Worm (Caenorhabditis elegans) whole organism, young adult: ENCODE measurements around the gene C16C10.1.

Source experiments
- B0035.1 ChIP-seq: sonication (generic microtip); optimal IDR thresholded peaks from 2 replicates; lab custom pipeline; 2016; ENCODE audit warnings: missing genetic modification characterization, mild to moderate bottlenecking, missing compliant biosample characterization, missing genotype, missing genetic modification reagents
- B0261.1 ChIP-seq: sonication (generic microtip); optimal IDR thresholded peaks from 2 replicates; lab custom pipeline; 2016; ENCODE audit warnings: mild to moderate bottlenecking, missing genetic modification characterization, moderate library complexity, missing compliant biosample characterization
- B0336.3 ChIP-seq: fragments of 200-800 bp; sonication (Bioruptor generic); IDR thresholded peaks from 2 replicates; pipeline ENCODE4 v1.3.6; 2022; ENCODE audit warnings: missing genetic modification characterization, missing compliant biosample characterization
- C06A6.2 ChIP-seq: fragments of 200-800 bp; sonication (Bioruptor generic); conservative IDR thresholded peaks from 2 replicates; pipeline ENCODE4 v1.3.6; 2022; ENCODE audit warnings: missing genetic modification characterization, missing compliant biosample characterization
- D2030.7 ChIP-seq: fragments of 200-800 bp; sonication (Bioruptor generic); IDR thresholded peaks from 2 replicates; pipeline ENCODE4 v1.3.6; 2022; ENCODE audit warnings: missing genetic modification reagents, missing genetic modification characterization, missing compliant biosample characterization
- F10E7.11 ChIP-seq: sonication (generic microtip); optimal IDR thresholded peaks from 2 replicates; lab custom pipeline; 2017; ENCODE audit warnings: mild to moderate bottlenecking, missing genetic modification characterization, moderate library complexity, missing compliant biosample characterization
- F23B12.7 ChIP-seq: sonication (generic microtip); optimal IDR thresholded peaks from 2 replicates; lab custom pipeline; 2017; ENCODE audit warnings: missing genetic modification characterization, mild to moderate bottlenecking, missing compliant biosample characterization, antibody characterized with exemption, moderate library complexity; ENCODE audit not compliant: insufficient read depth
- F37B4.10 ChIP-seq: fragments of 200-800 bp; sonication (Bioruptor generic); IDR thresholded peaks from 2 replicates; pipeline ENCODE4 v1.3.6; 2022; ENCODE audit warnings: missing genetic modification characterization, missing compliant biosample characterization
- F49E8.2 ChIP-seq: sonication (generic microtip); optimal IDR thresholded peaks from 3 replicates; lab custom pipeline; 2017; ENCODE audit warnings: missing genetic modification characterization, mild to moderate bottlenecking, missing compliant biosample characterization, antibody characterized with exemption, moderate library complexity; ENCODE audit not compliant: insufficient read depth
- F52B5.7 ChIP-seq: sonication (generic microtip); optimal IDR thresholded peaks from 2 replicates; lab custom pipeline; 2016; ENCODE audit warnings: mild to moderate bottlenecking, missing genetic modification characterization, missing compliant biosample characterization
- F57A8.1 ChIP-seq: fragments of 200-800 bp; sonication (Bioruptor generic); optimal IDR thresholded peaks from 2 replicates; lab custom pipeline; 2018; ENCODE audit warnings: mild to moderate bottlenecking, missing genetic modification characterization, moderate library complexity, missing compliant biosample characterization
- F57C9.4 ChIP-seq: sonication (generic microtip); optimal IDR thresholded peaks from 2 replicates; lab custom pipeline; 2017; ENCODE audit warnings: mild to moderate bottlenecking, missing genetic modification characterization, missing compliant biosample characterization
- Y53G8AR.9 ChIP-seq: fragments of 200-800 bp; sonication (Bioruptor generic); conservative IDR thresholded peaks from 2 replicates; pipeline ENCODE4 v1.3.6; 2022; ENCODE audit warnings: missing genetic modification reagents, missing genetic modification characterization, missing compliant biosample characterization
- ZK185.1 ChIP-seq: sonication (generic microtip); optimal IDR thresholded peaks from 2 replicates; lab custom pipeline; 2016; ENCODE audit warnings: mild to moderate bottlenecking, missing genetic modification characterization, missing compliant biosample characterization; ENCODE audit not compliant: poor library complexity, severe bottlenecking
- aptf-2 ChIP-seq: fragments of 200-800 bp; sonication (Bioruptor generic); conservative IDR thresholded peaks from 2 replicates; pipeline ENCODE4 v1.3.6; 2022; ENCODE audit warnings: missing genetic modification reagents, missing genetic modification characterization, missing compliant biosample characterization
- aptf-3 ChIP-seq: fragments of 200-800 bp; sonication (Bioruptor generic); IDR thresholded peaks from 2 replicates; pipeline ENCODE4 v1.3.6; 2022; ENCODE audit warnings: missing genetic modification characterization, missing compliant biosample characterization
- attf-3 ChIP-seq: fragments of 200-800 bp; sonication (Bioruptor generic); conservative IDR thresholded peaks from 2 replicates; pipeline ENCODE4 v1.3.6; 2022; ENCODE audit warnings: missing genetic modification reagents, missing genetic modification characterization, missing compliant biosample characterization
- ccch-3 ChIP-seq: fragments of 200-800 bp; sonication (Bioruptor generic); optimal IDR thresholded peaks from 2 replicates; lab custom pipeline; 2018; ENCODE audit warnings: mild to moderate bottlenecking, missing genetic modification characterization, missing compliant biosample characterization
- cebp-1 ChIP-seq, 2 experiments: fragments of 200-800 bp in 1 of 2; sonication (Bioruptor generic) in 1 of 2; sonication (generic microtip) in 1 of 2; IDR thresholded peaks in 1 of 2; optimal IDR thresholded peaks in 1 of 2; 2 replicates each; pipeline versions ENCODE4 v1.3.6 to Lab custom; 2017 to 2022; ENCODE audit warnings: missing compliant biosample characterization in 2 of 2, missing genetic modification characterization in 2 of 2, mild to moderate bottlenecking in 1 of 2, missing genetic modification reagents in 1 of 2, moderate library complexity in 1 of 2
- cebp-2 ChIP-seq: fragments of 200-800 bp; sonication (Bioruptor generic); IDR thresholded peaks from 2 replicates; pipeline ENCODE4 v1.3.6; 2022; ENCODE audit warnings: missing genetic modification characterization, missing compliant biosample characterization
- ceh-79 ChIP-seq: sonication (generic microtip); optimal IDR thresholded peaks from 2 replicates; lab custom pipeline; 2017; ENCODE audit warnings: mild to moderate bottlenecking, missing genetic modification characterization, missing compliant biosample characterization
- ceh-91 ChIP-seq: fragments of 200-800 bp; sonication (Bioruptor generic); IDR thresholded peaks from 2 replicates; pipeline ENCODE4 v1.3.6; 2022; ENCODE audit warnings: missing genetic modification reagents, missing genetic modification characterization, missing compliant biosample characterization
- dox-1 ChIP-seq: fragments of 200-800 bp; sonication (Bioruptor generic); IDR thresholded peaks from 2 replicates; pipeline ENCODE4 v1.3.6; 2022; ENCODE audit warnings: missing genetic modification reagents, missing genetic modification characterization, missing compliant biosample characterization
- dpff-1 ChIP-seq: sonication (generic microtip); optimal IDR thresholded peaks from 2 replicates; lab custom pipeline; 2017; ENCODE audit warnings: mild to moderate bottlenecking, missing genetic modification characterization, missing compliant biosample characterization
- efl-1 ChIP-seq: fragments of 150-350 bp; optimal IDR thresholded peaks from 2 replicates; lab custom pipeline; 2014; ENCODE audit warnings: missing biosample characterization, missing genetic modification reagents, missing genetic modification characterization
- egrh-3 ChIP-seq: fragments of 200-800 bp; sonication (Bioruptor generic); IDR thresholded peaks from 2 replicates; pipeline ENCODE4 v1.3.6; 2022; ENCODE audit warnings: missing genetic modification reagents, missing genetic modification characterization, missing compliant biosample characterization
- ekl-4 ChIP-seq: fragments of 200-800 bp; sonication (Bioruptor generic); IDR thresholded peaks from 2 replicates; pipeline ENCODE4 v1.3.6; 2022; ENCODE audit warnings: missing genetic modification reagents, missing genetic modification characterization, missing compliant biosample characterization
- fkh-3 ChIP-seq: sonication (generic microtip); optimal IDR thresholded peaks from 2 replicates; lab custom pipeline; 2016; ENCODE audit warnings: mild to moderate bottlenecking, missing genetic modification characterization, missing compliant biosample characterization
- hlh-12 ChIP-seq: sonication (generic microtip); optimal IDR thresholded peaks from 2 replicates; lab custom pipeline; 2016; ENCODE audit warnings: missing genetic modification characterization, missing compliant biosample characterization
- hrde-1 ChIP-seq: sonication (generic microtip); optimal IDR thresholded peaks from 2 replicates; lab custom pipeline; 2016; ENCODE audit warnings: missing genetic modification characterization, mild to moderate bottlenecking, missing compliant biosample characterization, moderate library complexity, missing genotype, missing genetic modification reagents, borderline replicate concordance
- hsf-1 ChIP-seq: fragments of 200-800 bp; sonication (Bioruptor generic); IDR thresholded peaks from 2 replicates; pipeline ENCODE4 v1.3.6; 2022; ENCODE audit warnings: missing genetic modification reagents, missing genetic modification characterization, missing compliant biosample characterization
- let-526 ChIP-seq: fragments of 200-800 bp; sonication (Bioruptor generic); IDR thresholded peaks from 2 replicates; pipeline ENCODE4 v1.3.6; 2022; ENCODE audit warnings: missing genetic modification reagents, missing genetic modification characterization, missing compliant biosample characterization
- lin-26 ChIP-seq: fragments of 200-800 bp; sonication (Bioruptor generic); IDR thresholded peaks from 2 replicates; pipeline ENCODE4 v1.3.6; 2022; ENCODE audit warnings: missing genetic modification reagents, missing genetic modification characterization, missing compliant biosample characterization
- lsy-27 ChIP-seq: sonication (generic microtip); optimal IDR thresholded peaks from 2 replicates; lab custom pipeline; 2017; ENCODE audit warnings: missing genetic modification characterization, mild to moderate bottlenecking, missing compliant biosample characterization, antibody characterized with exemption, missing genotype, borderline replicate concordance; ENCODE audit not compliant: insufficient read depth
- mel-28 ChIP-seq: sonication (generic microtip); optimal IDR thresholded peaks from 2 replicates; lab custom pipeline; 2016; ENCODE audit warnings: borderline replicate concordance, mild to moderate bottlenecking, missing genetic modification characterization, missing compliant biosample characterization
- mes-4 ChIP-seq: sonication (generic microtip); optimal IDR thresholded peaks from 2 replicates; lab custom pipeline; 2016; ENCODE audit warnings: missing genotype, missing genetic modification characterization, missing compliant biosample characterization
- nhr-80 ChIP-seq: sonication (generic microtip); optimal IDR thresholded peaks from 2 replicates; lab custom pipeline; 2016; ENCODE audit warnings: missing genetic modification characterization, missing compliant biosample characterization
- sdz-38 ChIP-seq: sonication (generic microtip); optimal IDR thresholded peaks from 2 replicates; lab custom pipeline; 2016; ENCODE audit warnings: missing genotype, missing genetic modification characterization, missing compliant biosample characterization
- snpc-1.3 ChIP-seq: sonication (generic microtip); optimal IDR thresholded peaks from 2 replicates; lab custom pipeline; 2017; ENCODE audit warnings: missing genetic modification characterization, mild to moderate bottlenecking, missing compliant biosample characterization, antibody characterized with exemption, moderate library complexity, missing genotype, missing genetic modification reagents; ENCODE audit not compliant: insufficient read depth
- snpc-4 ChIP-seq, 5 experiments: fragments of 150-350 bp in 1 of 5; sonication (generic microtip) in 4 of 5; optimal IDR thresholded peaks; 2 replicates each; lab custom pipeline; 2014 to 2018; ENCODE audit warnings: missing genetic modification characterization in 5 of 5, missing biosample characterization in 3 of 5, antibody characterized with exemption in 2 of 5, mild to moderate bottlenecking in 2 of 5, missing compliant biosample characterization in 2 of 5, missing genotype in 2 of 5, moderate library complexity in 2 of 5, missing genetic modification reagents in 1 of 5
- somi-1 ChIP-seq: fragments of 200-800 bp; sonication (Bioruptor generic); optimal IDR thresholded peaks from 2 replicates; lab custom pipeline; 2018; ENCODE audit warnings: mild to moderate bottlenecking, missing genetic modification characterization, missing compliant biosample characterization
- tbx-9 ChIP-seq: sonication (generic microtip); optimal IDR thresholded peaks from 2 replicates; lab custom pipeline; 2016; ENCODE audit warnings: borderline replicate concordance, missing genetic modification characterization, inconsistent platforms, missing compliant biosample characterization
- ztf-25 ChIP-seq: fragments of 200-800 bp; sonication (Bioruptor generic); IDR thresholded peaks from 2 replicates; pipeline ENCODE4 v1.3.6; 2022; ENCODE audit warnings: missing genetic modification reagents, missing genetic modification characterization, missing compliant biosample characterization
- ztf-26 ChIP-seq: sonication (generic microtip); optimal IDR thresholded peaks from 2 replicates; lab custom pipeline; 2017; ENCODE audit warnings: missing genetic modification characterization, missing compliant biosample characterization
- ztf-6 ChIP-seq: fragments of 200-800 bp; sonication (Bioruptor generic); IDR thresholded peaks from 2 replicates; pipeline ENCODE4 v1.3.6; 2022; ENCODE audit warnings: missing genetic modification reagents, missing genetic modification characterization, missing compliant biosample characterization

Gene C16C10.1

DNA sequence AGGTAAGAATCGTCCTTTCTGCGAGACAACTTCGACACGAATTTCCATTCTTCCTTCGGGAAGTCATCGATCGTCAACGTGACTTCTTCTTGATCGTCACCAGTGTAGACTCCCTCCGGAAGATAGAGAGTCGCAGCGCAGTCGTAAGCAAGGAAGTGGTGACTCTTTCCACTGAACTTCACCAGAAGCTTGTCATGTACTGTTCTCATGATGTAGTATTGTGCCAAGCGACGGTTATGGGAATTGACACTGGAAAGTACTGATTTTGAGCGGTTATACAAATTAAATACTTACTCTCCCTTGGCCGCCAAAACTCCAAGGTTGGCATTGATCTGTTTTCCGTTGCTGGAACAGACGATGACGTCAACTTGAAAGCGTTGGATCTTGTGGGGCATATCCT lies 5.7 kb downstream of the C16C10.1 start:
- no peak for TF ChIP-seq F37B4.10 (GFP tag; lab: Robert Waterston, UW)
- no peak for TF ChIP-seq F49E8.2 (tag; lab: Kevin White, UChicago)
- TF ChIP-seq Y53G8AR.9 (GFP tag; lab: Robert Waterston, UW): no peak
- no peak for TF ChIP-seq ztf-26 (tag; lab: Kevin White, UChicago)
- TF ChIP-seq nhr-80 (tag; lab: Kevin White, UChicago): no peak
- no peak for TF ChIP-seq snpc-4 (GFP tag; optimal IDR thresholded peaks at IDR 0.05; lab: Kevin White, UChicago)
- no peak for TF ChIP-seq snpc-4 (tag; optimal IDR thresholded peaks at IDR 0.05; lab: Kevin White, UChicago)
- TF ChIP-seq attf-3 (GFP tag; lab: Robert Waterston, UW): no peak
- no peak for TF ChIP-seq B0261.1 (tag; lab: Kevin White, UChicago)
- no peak for TF ChIP-seq fkh-3 (tag; lab: Kevin White, UChicago)
- no peak; the same call in 1 of the 2 replicates for TF ChIP-seq lin-26 (GFP tag; lab: Robert Waterston, UW)
- no peak for TF ChIP-seq aptf-2 (GFP tag; lab: Robert Waterston, UW)
- TF ChIP-seq let-526: no peak
- TF ChIP-seq C06A6.2 (GFP tag; lab: Robert Waterston, UW): no peak
- 0 out of 2 replicates have a peak, but pooled peaks have one; percentile 62 for TF ChIP-seq dox-1 (GFP tag; lab: Robert Waterston, UW)
- TF ChIP-seq ZK185.1 (tag; lab: Kevin White, UChicago): no peak
- no peak for TF ChIP-seq F57A8.1 (GFP tag; lab: Kevin White, UChicago)
- no peak for TF ChIP-seq cebp-1 (GFP tag; IDR thresholded peaks at IDR 0.05; lab: Robert Waterston, UW)
- TF ChIP-seq cebp-1 (tag; optimal IDR thresholded peaks at IDR 0.05; lab: Kevin White, UChicago): peak; percentile 16
- TF ChIP-seq hsf-1 (GFP tag; lab: Robert Waterston, UW): peak; percentile 61
- TF ChIP-seq F57C9.4 (tag; lab: Kevin White, UChicago): no peak
- TF ChIP-seq somi-1 (GFP tag; lab: Kevin White, UChicago): no peak
- no peak for TF ChIP-seq sdz-38 (tag; lab: Kevin White, UChicago)
- TF ChIP-seq B0336.3: peak; percentile 22; the same call in 1 of the 2 replicates
- TF ChIP-seq ztf-6: no peak
- no peak for TF ChIP-seq tbx-9 (tag; lab: Kevin White, UChicago)
- TF ChIP-seq aptf-3: no peak
- no peak for TF ChIP-seq hlh-12 (tag; lab: Kevin White, UChicago)

DNA sequence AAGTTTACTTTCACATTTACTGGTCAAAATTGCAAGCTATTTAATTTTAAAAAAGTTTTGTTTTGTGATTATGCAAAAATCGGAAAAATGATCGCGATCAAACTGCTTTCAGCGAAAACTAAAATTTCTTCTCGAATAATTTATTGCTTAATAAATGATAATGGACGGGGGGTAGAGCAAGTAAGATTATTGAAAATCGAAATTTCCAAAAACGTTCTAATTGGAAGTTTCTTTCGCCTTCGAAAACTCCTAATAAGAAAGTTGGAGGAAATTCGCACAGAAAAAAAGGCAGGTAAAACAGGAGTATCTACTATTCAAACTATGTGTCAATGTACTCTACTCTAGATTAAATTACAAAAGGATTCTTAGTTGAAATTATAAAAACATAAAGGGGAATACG lies 9.0 kb downstream of the C16C10.1 start:
- TF ChIP-seq ceh-91 (GFP tag; lab: Robert Waterston, UW) (no peak), efl-1 (GFP tag; lab: Kevin White, UChicago) (no peak), mel-28 (tag; lab: Kevin White, UChicago) (no peak), ceh-79 (peak; percentile 69), somi-1 (GFP tag; lab: Kevin White, UChicago) (no peak), cebp-2 (GFP tag; lab: Robert Waterston, UW) (peak; percentile 61; the same call in 1 of the 2 replicates), ekl-4 (GFP tag; lab: Robert Waterston, UW) (peak; percentile 70), F23B12.7 (tag; lab: Kevin White, UChicago) (no peak), mes-4 (tag; lab: Kevin White, UChicago) (peak; percentile 83), egrh-3 (GFP tag; lab: Robert Waterston, UW) (no peak), ztf-6 (no peak), D2030.7 (peak; percentile 63), ccch-3 (GFP tag; lab: Kevin White, UChicago) (no peak), snpc-1.3 (tag; lab: Kevin White, UChicago) (peak; percentile 77), C06A6.2 (GFP tag; lab: Robert Waterston, UW) (no peak), dpff-1 (tag; lab: Kevin White, UChicago) (peak; percentile 13), F52B5.7 (tag; lab: Kevin White, UChicago) (no peak), cebp-1 (GFP tag; IDR thresholded peaks at IDR 0.05; lab: Robert Waterston, UW) (no peak), cebp-1 (tag; optimal IDR thresholded peaks at IDR 0.05; lab: Kevin White, UChicago) (peak; percentile 41), F10E7.11 (tag; lab: Kevin White, UChicago) (peak; percentile 79), hrde-1 (tag; lab: Kevin White, UChicago) (peak; percentile 92), ztf-25 (GFP tag; lab: Robert Waterston, UW) (0 out of 2 replicates have a peak, but pooled peaks have one; percentile 31), lsy-27 (tag; lab: Kevin White, UChicago) (no peak), snpc-4 (GFP tag; optimal IDR thresholded peaks at IDR 0.05; lab: Kevin White, UChicago) (no peak), snpc-4 (tag; optimal IDR thresholded peaks at IDR 0.05; lab: Kevin White, UChicago) (peak in 3 of 4 experiments; percentile 9 to 49 (median 48)), sdz-38 (tag; lab: Kevin White, UChicago) (no peak), B0035.1 (tag; lab: Kevin White, UChicago) (no peak)
